Worm (Caenorhabditis elegans): ENCODE data around the gene nspc-12.

- no peak for TF ChIP-seq hmg-11 (tag; optimal IDR thresholded peaks at IDR 0.05)
- TF ChIP-seq fkh-10 (GFP tag; optimal IDR thresholded peaks at IDR 0.05) = no peak
- TF ChIP-seq unc-39 (tag; optimal IDR thresholded peaks at IDR 0.05) = no peak
Observed at ce11 chrX:12313779-12314178, 42.7 kb downstream of the nspc-12 start.
